Worm (Caenorhabditis elegans) whole organism, L4/young adult: ENCODE measurements around the gene M110.9.

Experiments
- W03F9.2 ChIP-seq: fragments of 150-350 bp; optimal IDR thresholded peaks from 2 replicates; lab custom pipeline; 2014; ENCODE audit warnings: missing biosample characterization, missing genetic modification characterization
- dao-5 ChIP-seq: sonication (generic microtip); optimal IDR thresholded peaks from 2 replicates; lab custom pipeline; 2016; ENCODE audit warnings: missing genotype, missing genetic modification characterization, moderate library complexity, missing compliant biosample characterization
- him-1 ChIP-seq: sonication (generic microtip); optimal IDR thresholded peaks from 2 replicates; lab custom pipeline; 2016; ENCODE audit warnings: missing genotype, missing genetic modification reagents, missing genetic modification characterization, missing compliant biosample characterization

DNA sequence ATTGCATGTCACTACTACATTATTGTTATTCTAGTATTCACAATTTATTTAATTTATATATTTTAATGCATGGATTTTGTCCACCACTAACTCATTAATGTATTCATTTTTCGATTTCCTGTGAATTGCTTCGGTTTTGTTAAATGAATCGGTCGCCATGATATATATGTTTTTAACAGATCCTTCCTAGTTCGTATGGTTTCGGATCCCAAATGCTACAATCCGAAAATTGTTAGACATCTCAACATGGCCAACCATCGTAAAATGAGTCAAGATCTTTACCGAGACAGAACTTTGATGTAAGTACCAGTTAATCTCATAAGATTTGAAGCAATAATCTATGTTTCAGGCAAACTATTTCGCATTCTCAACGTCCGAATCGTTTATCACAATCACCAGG is 42.0 kb downstream of the M110.9 start:
- TF ChIP-seq dao-5 (tag; lab: Kevin White, UChicago): no peak
- TF ChIP-seq W03F9.2 (tag; lab: Kevin White, UChicago): no peak
- TF ChIP-seq him-1 (tag; lab: Kevin White, UChicago): no peak
